Worm (Caenorhabditis elegans): ENCODE results near the gene pmt-2.

DNA sequence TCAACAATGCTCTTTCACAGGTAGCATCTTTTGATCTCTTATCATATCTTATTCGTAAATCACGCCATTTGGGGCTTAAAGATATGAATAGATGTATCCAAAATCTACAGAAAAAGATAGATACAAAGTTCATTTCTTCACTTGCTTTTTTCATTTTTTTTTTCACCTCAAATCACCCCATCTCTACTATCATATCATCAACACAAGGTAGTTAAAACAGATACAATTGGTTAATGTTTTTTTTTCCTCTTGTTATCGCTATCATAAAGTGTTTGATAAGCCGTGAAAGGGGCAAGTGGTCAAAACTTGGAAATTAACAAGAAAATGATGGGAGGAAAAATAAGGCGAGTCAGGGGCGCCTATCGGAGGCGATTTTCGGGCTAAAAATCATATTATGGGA, 1.9 kb downstream of the pmt-2 start:
- TF ChIP-seq nhr-12 (tag; optimal IDR thresholded peaks at IDR 0.05) (no peak), skn-1 (tag; optimal IDR thresholded peaks at IDR 0.05) (no peak), ceh-82 (tag; optimal IDR thresholded peaks at IDR 0.05) (no peak), lin-11 (tag; optimal IDR thresholded peaks at IDR 0.05) (no peak), elt-1 (tag; optimal IDR thresholded peaks at IDR 0.05) (no peak), unc-39 (tag; optimal IDR thresholded peaks at IDR 0.05) (no peak), nhr-237 (tag; optimal IDR thresholded peaks at IDR 0.05) (no peak), egl-27 (tag; optimal IDR thresholded peaks at IDR 0.05) (no peak), lsy-2 (tag; optimal IDR thresholded peaks at IDR 0.05) (no peak), nhr-23 (tag; optimal IDR thresholded peaks at IDR 0.05) (no peak), snpc-4 (tag; optimal IDR thresholded peaks at IDR 0.05) (no peak), R02D3.7 (tag; optimal IDR thresholded peaks at IDR 0.05) (no peak), nhr-25 (tag; optimal IDR thresholded peaks at IDR 0.05) (no peak)

Measured in whole organism, L2 larva.